1 fruit fly cellular context compared by ENCODE assay signal in genomic region chr3L:821951-822350, dm6.
TF ChIP-seq lines count a peak whose summit lies in the region.

No protein-coding gene starts in this region.

TF ChIP-seq in whole organism, embryonic, 481 proteins besides CTCF, POLR2A, EP300 and RAD21 (continued from another document and continues in another):
- TF ChIP-seq CG11504 (tag; optimal IDR thresholded peaks at IDR 0.05; lab: Kevin White, UChicago) = peak; percentile 87
- TF ChIP-seq gcm2 (GFP tag; optimal IDR thresholded peaks at IDR 0.05; lab: Kevin White, UChicago) = no peak
- TF ChIP-seq CG4282 (GFP tag; optimal IDR thresholded peaks at IDR 0.05; lab: Kevin White, UChicago) = no peak
- TF ChIP-seq Drgx (GFP tag; IDR thresholded peaks at IDR 0.05; lab: Robert Waterston, UW) = peak; percentile 72
- TF ChIP-seq Eip74EF (GFP tag; optimal IDR thresholded peaks at IDR 0.05; lab: Kevin White, UChicago) = peak in 1 of 2 experiments; percentile 78
- peak; percentile 89 for TF ChIP-seq vvl (GFP tag; IDR thresholded peaks at IDR 0.05; lab: Robert Waterston, UW)
- no peak for TF ChIP-seq insv (GFP tag; optimal IDR thresholded peaks at IDR 0.05; lab: Kevin White, UChicago)
- peak; percentile 14 for TF ChIP-seq CG12155 (GFP tag; optimal IDR thresholded peaks at IDR 0.05; lab: Kevin White, UChicago)
- TF ChIP-seq CG4854 (GFP tag; optimal IDR thresholded peaks at IDR 0.05; lab: Kevin White, UChicago) = peak; percentile 9
- TF ChIP-seq Dek (tag; optimal IDR thresholded peaks at IDR 0.05; lab: Kevin White, UChicago) = peak; percentile 48
- peak in 1 of 2 experiments; percentile 15 for TF ChIP-seq crp (GFP tag; optimal IDR thresholded peaks at IDR 0.05; lab: Kevin White, UChicago)
- TF ChIP-seq ems (GFP tag; optimal IDR thresholded peaks at IDR 0.05; lab: Kevin White, UChicago) = peak; percentile 56
- peak; percentile 57 for TF ChIP-seq CG13424 (tag; optimal IDR thresholded peaks at IDR 0.05; lab: Kevin White, UChicago)
- TF ChIP-seq CG1602 (GFP tag; optimal IDR thresholded peaks at IDR 0.05; lab: Kevin White, UChicago) = peak; percentile 17
- no peak for TF ChIP-seq CG13894 (tag; optimal IDR thresholded peaks at IDR 0.05; lab: Kevin White, UChicago)
- TF ChIP-seq B-H2 (GFP tag; optimal IDR thresholded peaks at IDR 0.05; lab: Kevin White, UChicago) = no peak
- TF ChIP-seq NfI (GFP tag; optimal IDR thresholded peaks at IDR 0.05; lab: Kevin White, UChicago) = peak; percentile 32
- no peak for TF ChIP-seq knrl (GFP tag; IDR thresholded peaks at IDR 0.05; lab: Robert Waterston, UW; ENCODE audit: partially characterized antibody)
- TF ChIP-seq CG9797 (GFP tag; optimal IDR thresholded peaks at IDR 0.05; lab: Kevin White, UChicago) = peak; percentile 8
- TF ChIP-seq seq (GFP tag; IDR thresholded peaks at IDR 0.05; lab: Robert Waterston, UW) = peak; percentile 42; the same call in 1 of the 2 replicates
- peak; percentile 77 for TF ChIP-seq CG17361 (GFP tag; IDR thresholded peaks at IDR 0.05; lab: Robert Waterston, UW)
- TF ChIP-seq Awh (GFP tag; IDR thresholded peaks at IDR 0.05; lab: Robert Waterston, UW) = peak; percentile 87
- peak; percentile 83 for TF ChIP-seq CG18599 (GFP tag; optimal IDR thresholded peaks at IDR 0.05; lab: Kevin White, UChicago)
- TF ChIP-seq Rfx (GFP tag; IDR thresholded peaks at IDR 0.05; lab: Robert Waterston, UW) = peak; percentile 77
- peak; percentile 30 for TF ChIP-seq D19B (GFP tag; optimal IDR thresholded peaks at IDR 0.05; lab: Kevin White, UChicago)
- TF ChIP-seq gsb (GFP tag; IDR thresholded peaks at IDR 0.05; lab: Robert Waterston, UW) = peak; percentile 41; the same call in 1 of the 2 replicates
- TF ChIP-seq oc (tag; optimal IDR thresholded peaks at IDR 0.05; lab: Kevin White, UChicago) = no peak
- TF ChIP-seq CG33213 (GFP tag; optimal IDR thresholded peaks at IDR 0.05; lab: Kevin White, UChicago) = no peak
- TF ChIP-seq Nf-YA (GFP tag; IDR thresholded peaks at IDR 0.05; lab: Robert Waterston, UW) = peak; percentile 74
- TF ChIP-seq CG18764 (GFP tag; optimal IDR thresholded peaks at IDR 0.05; lab: Kevin White, UChicago) = peak; percentile 69
- peak; percentile 12 for TF ChIP-seq NK7.1 (GFP tag; optimal IDR thresholded peaks at IDR 0.05; lab: Kevin White, UChicago)
- no peak for TF ChIP-seq cad (GFP tag; optimal IDR thresholded peaks at IDR 0.05; lab: Kevin White, UChicago)
- no peak for TF ChIP-seq Dip3 (GFP tag; optimal IDR thresholded peaks at IDR 0.05; lab: Kevin White, UChicago)
- no peak for TF ChIP-seq da (GFP tag; optimal IDR thresholded peaks at IDR 0.05; lab: Kevin White, UChicago)
- peak; percentile 73 for TF ChIP-seq CG4730 (GFP tag; IDR thresholded peaks at IDR 0.05; lab: Robert Waterston, UW)
- TF ChIP-seq CG13287 (GFP tag; IDR thresholded peaks at IDR 0.05; lab: Robert Waterston, UW; ENCODE audit: partially characterized antibody) = no peak
- peak; percentile 80 for TF ChIP-seq CG6689 (GFP tag; IDR thresholded peaks at IDR 0.05; lab: Robert Waterston, UW)
- TF ChIP-seq cato (GFP tag; optimal IDR thresholded peaks at IDR 0.05; lab: Kevin White, UChicago; ENCODE audit: borderline replicate concordance) = peak; percentile 21
- TF ChIP-seq chm (GFP tag; IDR thresholded peaks at IDR 0.05; lab: Robert Waterston, UW) = peak; percentile 69
- no peak for TF ChIP-seq dati (GFP tag; IDR thresholded peaks at IDR 0.05; lab: Robert Waterston, UW)
- peak; percentile 79 for TF ChIP-seq Fer1 (GFP tag; optimal IDR thresholded peaks at IDR 0.05; lab: Kevin White, UChicago)
- peak; percentile 48; the same call in 1 of the 2 replicates for TF ChIP-seq H2.0 (GFP tag; IDR thresholded peaks at IDR 0.05; lab: Robert Waterston, UW)
- no peak for TF ChIP-seq prd (optimal IDR thresholded peaks at IDR 0.05; lab: Kevin White, UChicago)
- TF ChIP-seq prd (GFP tag; IDR thresholded peaks at IDR 0.05; lab: Robert Waterston, UW) = peak; percentile 86
- TF ChIP-seq maf-S (GFP tag; optimal IDR thresholded peaks at IDR 0.05; lab: Kevin White, UChicago) = no peak
- peak; percentile 31 for TF ChIP-seq odd (GFP tag; optimal IDR thresholded peaks at IDR 0.05; lab: Kevin White, UChicago)
- TF ChIP-seq Dip2 (GFP tag; IDR thresholded peaks at IDR 0.05; lab: Robert Waterston, UW) = no peak
- no peak; the same call in 2 of the 3 replicates for TF ChIP-seq CG11093 (GFP tag; IDR thresholded peaks at IDR 0.05; lab: Robert Waterston, UW)
- TF ChIP-seq CG10274 (GFP tag; optimal IDR thresholded peaks at IDR 0.05; lab: Kevin White, UChicago) = peak; percentile 42
- peak; percentile 10 for TF ChIP-seq fd3F (GFP tag; optimal IDR thresholded peaks at IDR 0.05; lab: Kevin White, UChicago)
- peak; percentile 43 for TF ChIP-seq CG12219 (GFP tag; optimal IDR thresholded peaks at IDR 0.05; lab: Kevin White, UChicago)
- TF ChIP-seq her (GFP tag; optimal IDR thresholded peaks at IDR 0.05; lab: Kevin White, UChicago) = no peak
- TF ChIP-seq Dad (GFP tag; optimal IDR thresholded peaks at IDR 0.05; lab: Kevin White, UChicago) = peak; percentile 18
- peak; percentile 50 for TF ChIP-seq CG3407 (GFP tag; optimal IDR thresholded peaks at IDR 0.05; lab: Kevin White, UChicago)
- TF ChIP-seq pan (optimal IDR thresholded peaks at IDR 0.05; lab: Kevin White, UChicago) = no peak
- peak in 1 of 2 experiments; percentile 70 for TF ChIP-seq pan (GFP tag; optimal IDR thresholded peaks at IDR 0.05 in 1 of 2, IDR thresholded peaks at IDR 0.05 in 1 of 2)
- peak; percentile 13 for TF ChIP-seq CG11398 (GFP tag; optimal IDR thresholded peaks at IDR 0.05; lab: Kevin White, UChicago)
- peak; percentile 8; the same call in 1 of the 2 replicates for TF ChIP-seq CG3847 (GFP tag; IDR thresholded peaks at IDR 0.05; lab: Robert Waterston, UW)
- TF ChIP-seq bab2 (GFP tag; optimal IDR thresholded peaks at IDR 0.05; lab: Kevin White, UChicago) = peak; percentile 38
- no peak for TF ChIP-seq tll (GFP tag; optimal IDR thresholded peaks at IDR 0.05; lab: Kevin White, UChicago)
- peak; percentile 82 for TF ChIP-seq lab (GFP tag; optimal IDR thresholded peaks at IDR 0.05; lab: Kevin White, UChicago)
- peak; percentile 84 for TF ChIP-seq z (GFP tag; IDR thresholded peaks at IDR 0.05; lab: Robert Waterston, UW)
- peak; percentile 47 for TF ChIP-seq CG15011 (GFP tag; optimal IDR thresholded peaks at IDR 0.05; lab: Kevin White, UChicago)
- no peak for TF ChIP-seq Hand (GFP tag; optimal IDR thresholded peaks at IDR 0.05; lab: Kevin White, UChicago)
- peak; percentile 17 for TF ChIP-seq wek (GFP tag; optimal IDR thresholded peaks at IDR 0.05; lab: Kevin White, UChicago)
- TF ChIP-seq grau (tag; optimal IDR thresholded peaks at IDR 0.05; lab: Kevin White, UChicago) = peak; percentile 63
- peak; percentile 22 for TF ChIP-seq repo (GFP tag; optimal IDR thresholded peaks at IDR 0.05; lab: Kevin White, UChicago)
- peak; percentile 39 for TF ChIP-seq CG7271 (tag; optimal IDR thresholded peaks at IDR 0.05; lab: Kevin White, UChicago)
- peak; percentile 87 for TF ChIP-seq CG10979 (tag; optimal IDR thresholded peaks at IDR 0.05; lab: Kevin White, UChicago)
- TF ChIP-seq CG4424 (GFP tag; optimal IDR thresholded peaks at IDR 0.05; lab: Kevin White, UChicago) = peak; percentile 79
- peak; percentile 45; the same call in 1 of the 2 replicates for TF ChIP-seq al (GFP tag; IDR thresholded peaks at IDR 0.05; lab: Robert Waterston, UW)
- TF ChIP-seq slbo (GFP tag; IDR thresholded peaks at IDR 0.05; lab: Robert Waterston, UW) = peak; percentile 37
- no peak for TF ChIP-seq HLH4C (GFP tag; IDR thresholded peaks at IDR 0.05; lab: Robert Waterston, UW; ENCODE audit: partially characterized antibody)
- 0 out of 2 replicates have a peak, but pooled peaks have one; percentile 16 for TF ChIP-seq crol (GFP tag; IDR thresholded peaks at IDR 0.05; lab: Robert Waterston, UW)
- no peak for TF ChIP-seq scrt (GFP tag; optimal IDR thresholded peaks at IDR 0.05; lab: Kevin White, UChicago)
- no peak for TF ChIP-seq CG12942 (GFP tag; optimal IDR thresholded peaks at IDR 0.05; lab: Kevin White, UChicago)
- TF ChIP-seq CG11085 (GFP tag; IDR thresholded peaks at IDR 0.05; lab: Robert Waterston, UW) = no peak
- peak; percentile 79 for TF ChIP-seq so (GFP tag; IDR thresholded peaks at IDR 0.05; lab: Robert Waterston, UW)
- TF ChIP-seq Nf-YB (GFP tag; optimal IDR thresholded peaks at IDR 0.05; lab: Kevin White, UChicago) = peak; percentile 44
- no peak for TF ChIP-seq MESR4 (GFP tag; optimal IDR thresholded peaks at IDR 0.05; lab: Kevin White, UChicago)
- peak in 1 of 2 experiments; percentile 60 for TF ChIP-seq Hr78 (GFP tag; optimal IDR thresholded peaks at IDR 0.05; lab: Kevin White, UChicago)
- TF ChIP-seq CG4360 (GFP tag; IDR thresholded peaks at IDR 0.05; lab: Robert Waterston, UW) = peak; percentile 58
- TF ChIP-seq bsh (GFP tag; optimal IDR thresholded peaks at IDR 0.05; lab: Kevin White, UChicago) = peak; percentile 22 to 78
- TF ChIP-seq CG17612 (GFP tag; IDR thresholded peaks at IDR 0.05; lab: Robert Waterston, UW) = no peak; the same call in 1 of the 2 replicates
- peak; percentile 75 for TF ChIP-seq CG12769 (tag; optimal IDR thresholded peaks at IDR 0.05; lab: Kevin White, UChicago)
- peak; percentile 66; the same call in 2 of the 3 replicates for TF ChIP-seq CG11695 (GFP tag; IDR thresholded peaks at IDR 0.05; lab: Robert Waterston, UW)
- TF ChIP-seq CG8388 (GFP tag; optimal IDR thresholded peaks at IDR 0.05; lab: Kevin White, UChicago) = peak; percentile 77
- TF ChIP-seq run (tag; optimal IDR thresholded peaks at IDR 0.05; lab: Kevin White, UChicago) = peak; percentile 62
- peak; percentile 69 for TF ChIP-seq Gug (GFP tag; IDR thresholded peaks at IDR 0.05; lab: Robert Waterston, UW)
- peak; percentile 95 for TF ChIP-seq sens (GFP tag; lab: Kevin White, UChicago)
- peak; percentile 82 for TF ChIP-seq tap (tag; optimal IDR thresholded peaks at IDR 0.05; lab: Kevin White, UChicago)
- TF ChIP-seq CG9727 (GFP tag; optimal IDR thresholded peaks at IDR 0.05; lab: Kevin White, UChicago) = peak; percentile 53
- no peak for TF ChIP-seq abd-A (tag; optimal IDR thresholded peaks at IDR 0.05; lab: Kevin White, UChicago)
- TF ChIP-seq Bteb2 (GFP tag; optimal IDR thresholded peaks at IDR 0.05; lab: Kevin White, UChicago) = peak; percentile 16
- peak; percentile 72 for TF ChIP-seq gcm (GFP tag; optimal IDR thresholded peaks at IDR 0.05; lab: Kevin White, UChicago)
- TF ChIP-seq HHEX (GFP tag; optimal IDR thresholded peaks at IDR 0.05; lab: Kevin White, UChicago) = peak; percentile 76
- TF ChIP-seq NC2β (GFP tag; optimal IDR thresholded peaks at IDR 0.05; lab: Kevin White, UChicago) = no peak
- peak; percentile 32 for TF ChIP-seq CG11723 (GFP tag; optimal IDR thresholded peaks at IDR 0.05; lab: Kevin White, UChicago)
- TF ChIP-seq aop (GFP tag; IDR thresholded peaks at IDR 0.05; lab: Robert Waterston, UW) = peak; percentile 72
- TF ChIP-seq Oaz (GFP tag; IDR thresholded peaks at IDR 0.05; lab: Robert Waterston, UW) = no peak
- TF ChIP-seq sim (GFP tag; IDR thresholded peaks at IDR 0.05; lab: Robert Waterston, UW) = peak; percentile 67
- TF ChIP-seq CG5180 (GFP tag; optimal IDR thresholded peaks at IDR 0.05; lab: Kevin White, UChicago) = peak; percentile 77
- no peak for TF ChIP-seq vfl (GFP tag; optimal IDR thresholded peaks at IDR 0.05; lab: Kevin White, UChicago)
- peak; percentile 50 for TF ChIP-seq CG8359 (GFP tag; optimal IDR thresholded peaks at IDR 0.05; lab: Kevin White, UChicago; ENCODE audit: borderline replicate concordance)
- no peak for TF ChIP-seq CG14860 (GFP tag; IDR thresholded peaks at IDR 0.05; lab: Robert Waterston, UW; ENCODE audit: partially characterized antibody)
- TF ChIP-seq pita (GFP tag; optimal IDR thresholded peaks at IDR 0.05; lab: Kevin White, UChicago) = no peak
- peak; percentile 8 to 42 for TF ChIP-seq chif (GFP tag; optimal IDR thresholded peaks at IDR 0.05; lab: Kevin White, UChicago)
- TF ChIP-seq CG18262 (tag; optimal IDR thresholded peaks at IDR 0.05; lab: Kevin White, UChicago) = peak; percentile 86
- TF ChIP-seq Meics (GFP tag; optimal IDR thresholded peaks at IDR 0.05; lab: Kevin White, UChicago) = peak; percentile 64
- TF ChIP-seq sens-2 (GFP tag; IDR thresholded peaks at IDR 0.05; lab: Robert Waterston, UW) = 0 out of 2 replicates have a peak, but pooled peaks have one; percentile 35
- no peak for TF ChIP-seq Dfd (GFP tag; optimal IDR thresholded peaks at IDR 0.05; lab: Kevin White, UChicago)
- no peak for TF ChIP-seq h (optimal IDR thresholded peaks at IDR 0.05; lab: Kevin White, UChicago)
- peak; percentile 63; the same call in 2 of the 3 replicates for TF ChIP-seq otp (GFP tag; IDR thresholded peaks at IDR 0.05; lab: Robert Waterston, UW)
- TF ChIP-seq CG1647 (GFP tag; optimal IDR thresholded peaks at IDR 0.05; lab: Kevin White, UChicago) = peak; percentile 20
- peak; percentile 61 for TF ChIP-seq bcd (GFP tag; optimal IDR thresholded peaks at IDR 0.05; lab: Kevin White, UChicago)
- peak; percentile 68 for TF ChIP-seq CG3281 (GFP tag; optimal IDR thresholded peaks at IDR 0.05; lab: Kevin White, UChicago)
- peak; percentile 46 for TF ChIP-seq tio (GFP tag; optimal IDR thresholded peaks at IDR 0.05; lab: Kevin White, UChicago)
- peak; percentile 85 for TF ChIP-seq CG31441 (GFP tag; IDR thresholded peaks at IDR 0.05; lab: Robert Waterston, UW)
- peak; percentile 36 for TF ChIP-seq Fer2 (tag; optimal IDR thresholded peaks at IDR 0.05; lab: Kevin White, UChicago)
- TF ChIP-seq MBD-R2 (GFP tag; IDR thresholded peaks at IDR 0.05; lab: Robert Waterston, UW) = peak; percentile 42; the same call in 1 of the 2 replicates
- TF ChIP-seq kah (GFP tag; optimal IDR thresholded peaks at IDR 0.05; lab: Kevin White, UChicago) = peak; percentile 76
- TF ChIP-seq CG11456 (GFP tag; IDR thresholded peaks at IDR 0.05; lab: Robert Waterston, UW) = peak; percentile 60; the same call in 1 of the 3 replicates
- peak; percentile 79 for TF ChIP-seq sob (GFP tag; IDR thresholded peaks at IDR 0.05; lab: Robert Waterston, UW)
- TF ChIP-seq jumu (GFP tag; optimal IDR thresholded peaks at IDR 0.05; lab: Kevin White, UChicago) = peak; percentile 32
- TF ChIP-seq CG7987 (GFP tag; optimal IDR thresholded peaks at IDR 0.05; lab: Kevin White, UChicago) = peak; percentile 50
- peak; percentile 51; the same call in 2 of the 3 replicates for TF ChIP-seq Mrtf (GFP tag; IDR thresholded peaks at IDR 0.05; lab: Robert Waterston, UW)
- no peak for TF ChIP-seq CG2129 (GFP tag; IDR thresholded peaks at IDR 0.05; lab: Robert Waterston, UW; ENCODE audit: partially characterized antibody)
- peak; percentile 67 for TF ChIP-seq CG12071 (GFP tag; optimal IDR thresholded peaks at IDR 0.05; lab: Kevin White, UChicago)
- TF ChIP-seq Trl (optimal IDR thresholded peaks at IDR 0.05; lab: Kevin White, UChicago) = no peak
- no peak for TF ChIP-seq Trl (GFP tag; optimal IDR thresholded peaks at IDR 0.05; lab: Kevin White, UChicago)
- no peak for TF ChIP-seq emc (GFP tag; optimal IDR thresholded peaks at IDR 0.05; lab: Kevin White, UChicago)
